Worm (Caenorhabditis elegans): Measurements from ENCODE around the gene ins-12.

DNA sequence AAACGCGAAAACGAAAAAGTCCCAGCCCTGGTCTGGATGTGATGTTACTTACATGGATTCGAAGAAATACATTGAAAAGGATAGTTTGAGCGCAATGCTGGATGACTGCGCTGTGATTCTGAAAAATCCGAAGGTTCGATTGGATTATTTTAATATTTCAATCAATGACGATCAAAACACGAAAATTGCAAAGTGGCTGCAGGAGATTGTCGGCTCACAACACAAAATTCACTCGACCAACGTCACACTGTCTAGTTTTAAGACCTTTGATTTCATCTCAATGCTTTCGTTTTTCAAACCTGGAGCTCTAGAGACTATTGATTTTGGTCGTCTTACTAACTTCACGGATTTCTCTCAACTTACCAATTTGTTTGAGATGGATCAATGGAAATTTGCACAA is 2.9 kb upstream of the ins-12 start, which contains the start of gene C17C3.5:
- no peak for TF ChIP-seq T22C8.4 (GFP tag; IDR thresholded peaks at IDR 0.05)
- TF ChIP-seq med-1 (GFP tag; optimal IDR thresholded peaks at IDR 0.05; ENCODE audit: insufficient read depth) = no peak

Measured in whole organism, midembryonic.